Worm (Caenorhabditis elegans): Measurements from ENCODE around the gene bath-30.

The bath-30 gene

DNA sequence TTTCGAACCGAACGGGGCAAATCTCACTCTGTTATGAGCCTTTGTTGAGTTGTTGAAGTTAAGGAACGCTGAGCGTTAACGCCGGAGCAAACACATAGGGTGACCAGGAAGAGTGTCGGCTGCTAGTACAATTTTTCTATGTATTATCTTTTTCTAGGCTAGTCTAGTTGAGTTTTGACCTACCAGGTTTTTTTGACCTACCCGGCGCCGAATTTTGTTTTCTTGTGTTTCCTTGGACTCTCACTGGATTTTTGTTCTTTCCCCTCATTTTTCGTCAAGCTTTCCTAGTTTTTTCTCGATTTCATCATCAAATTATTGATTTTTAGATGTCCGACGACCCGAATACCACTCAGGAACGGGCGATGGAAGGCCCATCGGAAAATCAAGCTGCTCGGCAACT lies 35.3 kb upstream of the bath-30 start, which contains the start of gene T06D4.1:
T06D4.1 (plus strand) TSS at position 321 of the 400 bp plus-strand sequence.
- TF ChIP-seq unc-55 (GFP tag; optimal IDR thresholded peaks at IDR 0.05) (no peak), alr-1 (tag; optimal IDR thresholded peaks at IDR 0.05) (no peak)

DNA sequence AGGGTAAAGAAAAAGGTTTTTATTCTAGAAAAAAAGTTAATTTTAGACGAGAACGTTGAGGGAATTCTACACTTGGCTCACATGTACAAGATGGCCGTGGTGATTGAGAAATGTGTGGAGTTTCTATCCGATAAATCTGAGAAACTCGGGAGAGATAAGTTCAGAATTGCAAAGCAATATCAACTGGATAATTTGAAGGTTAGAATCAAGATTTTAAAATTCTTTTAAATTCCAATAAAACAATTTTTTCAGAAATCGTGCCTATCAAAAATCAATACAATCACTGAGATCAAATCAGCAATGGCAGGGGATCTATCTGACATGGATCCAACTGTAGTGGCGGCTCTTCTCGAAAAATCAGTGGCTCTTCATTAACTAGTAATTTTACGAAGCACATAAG lies 32.1 kb upstream of the bath-30 start, which contains the start of gene Y49F6C.2:
Y49F6C.2 (plus strand) TSS at position 301 of the 400 bp plus-strand sequence.
- no peak for TF ChIP-seq ZK546.5 (tag; optimal IDR thresholded peaks at IDR 0.05)
- no peak for TF ChIP-seq snpc-4 (tag; optimal IDR thresholded peaks at IDR 0.05)
- no peak for TF ChIP-seq R02D3.7 (tag; optimal IDR thresholded peaks at IDR 0.05)
- no peak for TF ChIP-seq ztf-11 (tag; optimal IDR thresholded peaks at IDR 0.05)
- no peak for TF ChIP-seq nhr-237 (tag; optimal IDR thresholded peaks at IDR 0.05)
- no peak for TF ChIP-seq lin-13 (GFP tag; optimal IDR thresholded peaks at IDR 0.05)
- TF ChIP-seq C34F6.9 (tag; optimal IDR thresholded peaks at IDR 0.05), result no peak
- no peak for TF ChIP-seq Y55F3AM.14 (GFP tag; optimal IDR thresholded peaks at IDR 0.05)
- TF ChIP-seq ceh-82 (tag; optimal IDR thresholded peaks at IDR 0.05), result no peak
- no peak for TF ChIP-seq fos-1 (tag; optimal IDR thresholded peaks at IDR 0.05)
- no peak for TF ChIP-seq F13H6.1 (tag; optimal IDR thresholded peaks at IDR 0.05)
- no peak for TF ChIP-seq lin-39 (tag; optimal IDR thresholded peaks at IDR 0.05)
- TF ChIP-seq ceh-16 (tag; optimal IDR thresholded peaks at IDR 0.05), result no peak
- no peak for TF ChIP-seq nhr-77 (tag; optimal IDR thresholded peaks at IDR 0.05)
- TF ChIP-seq nhr-25 (tag; optimal IDR thresholded peaks at IDR 0.05), result no peak
- TF ChIP-seq nhr-6 (tag; optimal IDR thresholded peaks at IDR 0.05), result no peak
- no peak for TF ChIP-seq elt-3 (tag; optimal IDR thresholded peaks at IDR 0.05)

DNA sequence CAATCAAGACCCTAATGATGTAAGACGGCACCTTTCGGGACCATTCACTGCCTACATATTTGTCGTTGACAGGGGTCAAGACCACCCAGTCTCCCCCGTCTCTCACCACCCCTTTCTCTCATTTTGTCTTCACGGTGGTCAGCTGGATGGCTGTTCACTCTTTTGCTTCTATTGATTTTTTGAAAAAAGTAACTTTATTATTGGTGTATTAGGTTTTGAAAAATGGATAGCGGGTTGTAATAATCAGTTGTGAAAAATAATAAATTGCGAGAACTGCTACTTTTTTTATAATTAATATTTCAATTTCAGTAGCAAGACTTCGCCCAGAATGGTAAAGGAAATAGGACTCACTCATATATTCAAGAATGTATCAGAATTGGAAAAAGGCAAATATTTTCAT lies 30.6 kb upstream of the bath-30 start, which contains the start of gene bath-9:
bath-9 (plus strand) TSS at position 301 of the 400 bp plus-strand sequence.
- no peak for TF ChIP-seq ama-1 (optimal IDR thresholded peaks at IDR 0.05)
- no peak for TF ChIP-seq aly-2 (tag; optimal IDR thresholded peaks at IDR 0.05)
- TF ChIP-seq ztf-4 (tag; optimal IDR thresholded peaks at IDR 0.05), result no peak
- no peak for TF ChIP-seq nhr-12 (tag; optimal IDR thresholded peaks at IDR 0.05)
- TF ChIP-seq ztf-1 (GFP tag; conservative IDR thresholded peaks at IDR 0.05), result no peak
- TF ChIP-seq nhr-25 (tag; optimal IDR thresholded peaks at IDR 0.05), result no peak
- TF ChIP-seq ztf-11 (tag; optimal IDR thresholded peaks at IDR 0.05), result no peak
- TF ChIP-seq crh-2 (tag; optimal IDR thresholded peaks at IDR 0.05), result no peak
- no peak for TF ChIP-seq sma-9 (GFP tag; optimal IDR thresholded peaks at IDR 0.05)
- no peak for TF ChIP-seq sma-9 (tag; optimal IDR thresholded peaks at IDR 0.05)

DNA sequence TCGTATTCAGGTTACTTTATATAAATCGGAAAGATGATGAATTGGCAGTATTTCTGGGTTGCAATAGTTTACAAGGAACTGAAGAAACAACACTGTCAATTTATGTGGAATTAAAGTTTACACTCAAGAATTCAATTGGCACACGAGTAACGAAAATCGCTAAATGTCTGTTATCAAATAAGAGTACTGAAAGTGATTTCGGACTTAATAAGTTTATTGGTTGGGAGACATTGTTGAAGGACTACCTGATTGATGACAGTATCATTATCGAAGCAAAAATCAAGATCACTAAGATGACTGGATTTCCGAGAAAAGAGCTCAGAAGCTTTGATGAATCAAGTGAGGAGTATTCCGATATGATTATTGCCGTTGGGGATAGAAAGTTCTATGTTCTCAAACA lies 29.1 kb upstream of the bath-30 start:
- TF ChIP-seq lin-11 (tag; optimal IDR thresholded peaks at IDR 0.05), result no peak
- TF ChIP-seq crh-2 (tag; optimal IDR thresholded peaks at IDR 0.05), result no peak
- no peak for TF ChIP-seq nhr-23 (tag; optimal IDR thresholded peaks at IDR 0.05)

DNA sequence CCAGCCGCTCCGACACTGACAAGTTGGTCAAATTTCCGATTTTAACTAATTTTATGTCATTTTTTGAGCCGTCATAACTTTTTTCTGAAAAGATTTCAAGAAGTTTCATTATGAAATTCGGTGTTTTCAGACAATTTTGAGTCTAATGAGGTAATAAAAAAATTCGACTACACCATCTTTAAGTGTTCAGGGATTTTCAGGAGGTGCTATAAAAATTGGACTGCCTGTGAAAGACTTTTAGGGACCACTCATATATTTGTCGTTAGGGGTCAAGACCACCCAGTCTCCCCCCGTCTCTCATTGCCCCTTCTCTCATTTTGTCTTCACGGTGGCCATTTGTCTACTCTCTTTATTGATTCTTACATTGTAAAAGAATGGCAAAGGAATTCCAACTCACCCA lies 28.6 kb upstream of the bath-30 start, which contains the start of gene bath-10:
bath-10 (plus strand) TSS at position 301 of the 400 bp plus-strand sequence.
- no peak for TF ChIP-seq unc-55 (GFP tag; optimal IDR thresholded peaks at IDR 0.05)
- no peak for TF ChIP-seq gmeb-1 (tag; optimal IDR thresholded peaks at IDR 0.05)
- no peak for TF ChIP-seq mbf-1 (tag; optimal IDR thresholded peaks at IDR 0.05)
- no peak for TF ChIP-seq nhr-6 (tag; optimal IDR thresholded peaks at IDR 0.05)
- TF ChIP-seq sem-4 (tag; optimal IDR thresholded peaks at IDR 0.05), result no peak
- TF ChIP-seq peb-1 (tag; optimal IDR thresholded peaks at IDR 0.05), result no peak
- TF ChIP-seq lin-13 (GFP tag; optimal IDR thresholded peaks at IDR 0.05), result no peak
- TF ChIP-seq nhr-21 (tag; optimal IDR thresholded peaks at IDR 0.05), result no peak
- TF ChIP-seq sma-9 (GFP tag; optimal IDR thresholded peaks at IDR 0.05), result no peak
- TF ChIP-seq sma-9 (tag; optimal IDR thresholded peaks at IDR 0.05), result no peak
- no peak for TF ChIP-seq dmd-4 (tag; optimal IDR thresholded peaks at IDR 0.05)
- no peak for TF ChIP-seq lin-39 (tag; optimal IDR thresholded peaks at IDR 0.05)
- TF ChIP-seq F13H6.1 (tag; optimal IDR thresholded peaks at IDR 0.05), result no peak
- TF ChIP-seq nhr-12 (tag; optimal IDR thresholded peaks at IDR 0.05), result no peak

DNA sequence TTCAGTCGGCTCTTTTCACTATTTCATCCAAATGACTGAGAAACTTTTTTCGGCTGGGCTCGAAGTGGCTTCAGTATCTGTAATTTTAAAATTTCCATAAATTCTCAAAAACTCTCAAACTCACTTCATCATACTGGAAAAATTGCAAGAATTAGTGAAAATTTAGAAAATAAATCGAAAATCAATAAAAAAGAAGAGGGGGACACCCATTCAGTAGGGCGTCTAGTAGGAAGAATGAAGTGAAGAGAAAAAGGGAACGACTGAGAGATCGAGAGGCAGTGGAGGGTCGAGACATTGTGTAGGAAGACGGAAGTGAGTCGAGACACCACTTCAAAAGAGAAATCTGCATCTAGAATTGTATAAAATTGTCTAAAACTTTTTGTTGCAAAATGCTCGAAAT lies 27.7 kb upstream of the bath-30 start:
- TF ChIP-seq C34F6.9 (tag; optimal IDR thresholded peaks at IDR 0.05) (peak; percentile 2), fos-1 (tag; optimal IDR thresholded peaks at IDR 0.05) (no peak), unc-55 (GFP tag; optimal IDR thresholded peaks at IDR 0.05) (peak; percentile 57)

Measured in whole organism, L2 larva.